Worm (Caenorhabditis elegans) whole organism, young adult: ENCODE results near the gene T25B9.5.

Experiments
- ceh-27 ChIP-seq: fragments of 200-800 bp; sonication (Bioruptor generic); optimal IDR thresholded peaks from 2 replicates; lab custom pipeline; 2018; ENCODE audit warnings: mild to moderate bottlenecking, missing genetic modification characterization, moderate library complexity, missing compliant biosample characterization
- efl-1 ChIP-seq: fragments of 150-350 bp; optimal IDR thresholded peaks from 2 replicates; lab custom pipeline; 2014; ENCODE audit warnings: missing biosample characterization, missing genetic modification reagents, missing genetic modification characterization
- madf-8 ChIP-seq: fragments of 200-800 bp; sonication (Bioruptor generic); conservative IDR thresholded peaks from 2 replicates; pipeline ENCODE4 v1.3.6; 2022; ENCODE audit warnings: missing genetic modification reagents, missing genetic modification characterization, missing compliant biosample characterization
- nfya-2 ChIP-seq: fragments of 200-800 bp; sonication (Bioruptor generic); IDR thresholded peaks from 2 replicates; pipeline ENCODE4 v1.3.6; 2022; ENCODE audit warnings: missing genetic modification reagents, missing genetic modification characterization, missing compliant biosample characterization
- snpc-4 ChIP-seq, 5 experiments: fragments of 150-350 bp in 1 of 5; sonication (generic microtip) in 4 of 5; optimal IDR thresholded peaks; 2 replicates each; lab custom pipeline; 2014 to 2018; ENCODE audit warnings: missing genetic modification characterization in 5 of 5, missing biosample characterization in 3 of 5, antibody characterized with exemption in 2 of 5, mild to moderate bottlenecking in 2 of 5, missing compliant biosample characterization in 2 of 5, missing genotype in 2 of 5, moderate library complexity in 2 of 5, missing genetic modification reagents in 1 of 5
- unc-62 ChIP-seq: fragments of 150-350 bp; optimal IDR thresholded peaks from 2 replicates; lab custom pipeline; 2014; ENCODE audit warnings: missing biosample characterization, missing genetic modification reagents, missing genetic modification characterization

DNA sequence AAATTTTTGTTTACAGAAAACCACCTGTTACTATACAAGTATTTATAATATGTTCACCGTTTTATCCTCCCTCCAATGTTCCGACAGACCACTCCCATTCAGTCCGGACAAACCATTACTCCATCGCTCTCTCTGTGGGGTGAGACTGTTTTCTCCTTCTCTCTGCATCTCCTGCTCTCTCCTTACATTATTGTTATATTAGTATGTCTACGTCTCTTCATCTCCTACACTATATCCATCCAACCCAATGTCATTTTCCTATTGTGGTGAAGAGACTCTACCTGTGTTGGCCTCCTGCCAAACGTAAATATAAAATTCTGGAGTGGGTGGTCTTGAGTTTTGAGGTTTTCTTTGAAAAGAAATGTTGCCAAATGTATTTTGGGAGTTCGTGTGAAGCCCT, 40.0 kb downstream of the T25B9.5 start:
- no peak for TF ChIP-seq unc-62
- no peak for TF ChIP-seq ceh-27 (GFP tag; lab: Kevin White, UChicago)
- no peak for TF ChIP-seq efl-1 (GFP tag; lab: Kevin White, UChicago)
- no peak for TF ChIP-seq nfya-2 (GFP tag; lab: Robert Waterston, UW)
- no peak for TF ChIP-seq madf-8
- no peak for TF ChIP-seq snpc-4 (GFP tag; optimal IDR thresholded peaks at IDR 0.05; lab: Kevin White, UChicago)
- TF ChIP-seq snpc-4 (tag; optimal IDR thresholded peaks at IDR 0.05; lab: Kevin White, UChicago) = no peak
